Worm (Caenorhabditis elegans) whole organism, early embryonic: ENCODE data around the gene Y37H2A.14.

Experiments used
- B0310.2 ChIP-seq: sonication (generic microtip); optimal IDR thresholded peaks from 2 replicates; lab custom pipeline; 2016; ENCODE audit warnings: mild to moderate bottlenecking, missing genetic modification characterization, missing compliant biosample characterization
- F13C5.2 ChIP-seq: sonication (generic microtip); optimal IDR thresholded peaks from 2 replicates; lab custom pipeline; 2017; ENCODE audit warnings: mild to moderate bottlenecking, missing genetic modification characterization, inconsistent platforms, missing compliant biosample characterization
- aly-1 ChIP-seq: sonication (generic microtip); optimal IDR thresholded peaks from 2 replicates; lab custom pipeline; 2016; ENCODE audit warnings: missing genetic modification characterization, missing compliant biosample characterization
- ama-1 ChIP-seq: fragments of 150-350 bp; optimal IDR thresholded peaks from 2 replicates; lab custom pipeline; 2014
- ceh-13 ChIP-seq: fragments of 200-800 bp; sonication (Bioruptor generic); optimal IDR thresholded peaks from 2 replicates; lab custom pipeline; 2018; ENCODE audit warnings: mild to moderate bottlenecking, missing genetic modification characterization, missing compliant biosample characterization
- ceh-36 ChIP-seq: sonication (generic microtip); optimal IDR thresholded peaks from 2 replicates; lab custom pipeline; 2016; ENCODE audit warnings: missing genetic modification characterization, inconsistent platforms, missing compliant biosample characterization
- ets-7 ChIP-seq: sonication (generic microtip); optimal IDR thresholded peaks from 2 replicates; lab custom pipeline; 2016; ENCODE audit warnings: missing genotype, missing genetic modification characterization, missing compliant biosample characterization
- flt-1 ChIP-seq: fragments of 200-800 bp; sonication (Bioruptor generic); IDR thresholded peaks from 2 replicates; pipeline ENCODE4 v1.3.6; 2022; ENCODE audit warnings: missing genetic modification characterization, missing compliant biosample characterization
- hmbx-1 ChIP-seq: sonication (generic microtip); optimal IDR thresholded peaks from 2 replicates; lab custom pipeline; 2016; ENCODE audit warnings: mild to moderate bottlenecking, missing genetic modification characterization, missing compliant biosample characterization
- hmg-4 ChIP-seq: fragments of 200-800 bp; sonication (Bioruptor generic); optimal IDR thresholded peaks from 2 replicates; lab custom pipeline; 2018; ENCODE audit warnings: mild to moderate bottlenecking, missing genetic modification characterization, missing compliant biosample characterization
- hnd-1 ChIP-seq: sonication (generic microtip); optimal IDR thresholded peaks from 2 replicates; lab custom pipeline; 2016; ENCODE audit warnings: missing genetic modification characterization, missing compliant biosample characterization
- pes-1 ChIP-seq: fragments of 200-800 bp; sonication (Bioruptor generic); IDR thresholded peaks from 2 replicates; pipeline ENCODE4 v1.3.6; 2022; ENCODE audit warnings: missing genetic modification reagents, missing genetic modification characterization, missing compliant biosample characterization
- scrt-1 ChIP-seq: fragments of 200-800 bp; sonication (Bioruptor generic); IDR thresholded peaks from 2 replicates; pipeline ENCODE4 v1.3.6; 2022; ENCODE audit warnings: missing genetic modification characterization, missing compliant biosample characterization
- sea-1 ChIP-seq: fragments of 200-800 bp; sonication (Bioruptor generic); conservative IDR thresholded peaks from 2 replicates; pipeline ENCODE4 v1.3.6; 2022; ENCODE audit warnings: missing genetic modification characterization, missing compliant biosample characterization
- tbx-11 ChIP-seq: fragments of 200-800 bp; sonication (Bioruptor generic); IDR thresholded peaks from 2 replicates; pipeline ENCODE4 v1.3.6; 2022; ENCODE audit warnings: missing genetic modification characterization, missing compliant biosample characterization
- tbx-37 ChIP-seq: fragments of 200-800 bp; sonication (Bioruptor generic); conservative IDR thresholded peaks from 2 replicates; pipeline ENCODE4 v1.3.6; 2022; ENCODE audit warnings: missing genetic modification reagents, missing genetic modification characterization, missing compliant biosample characterization
- tra-4 ChIP-seq: sonication (generic microtip); optimal IDR thresholded peaks from 2 replicates; lab custom pipeline; 2017; ENCODE audit warnings: missing genetic modification characterization, missing compliant biosample characterization

Gene Y37H2A.14

DNA sequence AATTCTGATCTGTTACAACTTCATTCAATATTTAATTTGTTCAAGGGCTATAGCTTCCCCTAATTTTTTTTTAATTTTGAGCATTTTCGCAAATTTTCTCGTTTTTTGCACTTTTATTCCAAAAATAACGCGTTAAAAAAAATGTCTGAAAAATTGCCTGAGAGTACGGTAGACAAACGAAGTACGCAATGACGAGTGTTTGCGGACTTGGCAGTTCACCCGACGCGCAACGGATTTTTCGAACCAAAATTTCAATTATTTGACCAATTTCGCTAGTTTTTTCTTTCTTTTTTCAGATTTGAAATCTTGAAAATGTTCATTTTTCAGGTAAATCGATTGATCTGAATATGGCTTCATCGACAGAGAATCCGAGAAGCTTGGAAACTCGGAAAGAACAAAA, 16.4 kb upstream of the Y37H2A.14 start, which contains the start of gene fbxa-211:
Gene fbxa-211 (plus strand): TSS at position 328 of the 400 bp plus-strand sequence.
- TF ChIP-seq tbx-11 (GFP tag; lab: Robert Waterston, UW) (no peak), hnd-1 (tag; lab: Kevin White, UChicago) (no peak), aly-1 (tag; lab: Kevin White, UChicago) (no peak), flt-1 (GFP tag; lab: Robert Waterston, UW) (no peak), tbx-37 (GFP tag; lab: Robert Waterston, UW) (no peak), tra-4 (no peak), scrt-1 (GFP tag; lab: Robert Waterston, UW) (no peak), B0310.2 (no peak), ceh-36 (no peak), hmbx-1 (no peak), ama-1 (lab: Kevin White, UChicago) (no peak), ets-7 (no peak), hmg-4 (no peak), ceh-13 (no peak)

DNA sequence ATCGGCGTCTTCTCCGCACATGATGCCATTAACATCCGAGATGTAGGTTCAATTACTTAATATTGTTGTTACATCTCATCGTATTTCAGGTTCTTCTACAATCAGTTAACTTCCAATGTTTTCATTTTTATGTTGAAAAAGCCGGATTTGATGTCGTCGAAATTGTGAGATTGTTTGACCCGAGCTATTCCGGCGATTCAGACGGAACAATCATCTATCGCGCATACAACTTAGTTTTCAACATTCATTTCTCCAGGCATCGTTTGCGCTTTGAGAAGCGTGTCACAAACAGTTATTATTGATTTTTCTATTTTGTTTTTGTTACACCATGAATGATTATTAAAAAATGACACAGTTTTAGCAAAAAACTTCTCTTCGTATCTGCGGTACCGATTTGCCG, 15.0 kb upstream of the Y37H2A.14 start:
- no peak for TF ChIP-seq hmbx-1
- TF ChIP-seq flt-1 (GFP tag; lab: Robert Waterston, UW): no peak
- TF ChIP-seq ets-7: no peak
- no peak for TF ChIP-seq tbx-37 (GFP tag; lab: Robert Waterston, UW)
- no peak for TF ChIP-seq F13C5.2 (tag; lab: Kevin White, UChicago)
- TF ChIP-seq sea-1 (GFP tag; lab: Robert Waterston, UW): no peak
- TF ChIP-seq ceh-36: no peak
- no peak for TF ChIP-seq scrt-1 (GFP tag; lab: Robert Waterston, UW)
- no peak for TF ChIP-seq hmg-4
- TF ChIP-seq B0310.2: no peak

DNA sequence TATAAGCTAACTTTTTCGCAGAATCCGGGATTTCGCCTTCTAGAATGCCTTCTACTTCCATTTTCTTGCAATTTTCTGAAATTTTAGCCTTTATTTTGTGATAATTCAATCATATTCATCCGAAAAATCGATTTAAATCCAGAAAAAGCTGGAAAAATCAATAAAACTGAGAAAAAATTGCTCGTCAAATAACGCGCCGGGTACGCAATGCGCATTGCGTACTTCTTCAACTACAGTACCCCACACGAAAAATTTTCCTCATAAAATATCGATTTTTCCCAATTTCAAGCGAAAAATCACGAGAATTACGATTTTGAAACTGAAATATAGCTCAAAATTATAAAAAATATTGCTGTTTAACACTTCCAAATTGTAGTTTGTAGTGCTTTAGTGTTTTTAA, 12.5 kb upstream of the Y37H2A.14 start, which contains the start of gene Y37H2A.12:
Gene Y37H2A.12 (minus strand): TSS at position 81 of the 400 bp plus-strand sequence.
- TF ChIP-seq tbx-37 (GFP tag; lab: Robert Waterston, UW) (no peak), sea-1 (GFP tag; lab: Robert Waterston, UW) (no peak), F13C5.2 (tag; lab: Kevin White, UChicago) (no peak), pes-1 (GFP tag; lab: Robert Waterston, UW) (no peak), scrt-1 (GFP tag; lab: Robert Waterston, UW) (no peak), flt-1 (GFP tag; lab: Robert Waterston, UW) (no peak), ceh-13 (no peak), hmg-4 (no peak), aly-1 (tag; lab: Kevin White, UChicago) (no peak), tbx-11 (GFP tag; lab: Robert Waterston, UW) (no peak), ama-1 (lab: Kevin White, UChicago) (no peak), ceh-36 (no peak), B0310.2 (no peak), tra-4 (no peak), ets-7 (no peak), hmbx-1 (no peak), hnd-1 (tag; lab: Kevin White, UChicago) (no peak)

ce11 chrV:18133177-18133576, 10.4 kb upstream of the Y37H2A.14 start, which contains the start of gene Y37H2A.18:
Gene Y37H2A.18, minus strand, starts transcription at chrV:18133277.
- no peak for TF ChIP-seq F13C5.2 (tag; lab: Kevin White, UChicago)
- TF ChIP-seq tbx-37 (GFP tag; lab: Robert Waterston, UW): no peak
- no peak for TF ChIP-seq aly-1 (tag; lab: Kevin White, UChicago)
- TF ChIP-seq hmg-4: no peak
- TF ChIP-seq ets-7: no peak
- TF ChIP-seq B0310.2: no peak
- TF ChIP-seq hnd-1 (tag; lab: Kevin White, UChicago): no peak
- no peak for TF ChIP-seq ceh-13
- no peak for TF ChIP-seq ceh-36
- no peak for TF ChIP-seq ama-1 (lab: Kevin White, UChicago)
- TF ChIP-seq tra-4: no peak
- no peak for TF ChIP-seq flt-1 (GFP tag; lab: Robert Waterston, UW)

- TF ChIP-seq ets-7: no peak
- no peak for TF ChIP-seq tbx-11 (GFP tag; lab: Robert Waterston, UW)
- TF ChIP-seq hmbx-1: no peak
- TF ChIP-seq ceh-36: no peak
- no peak for TF ChIP-seq F13C5.2 (tag; lab: Kevin White, UChicago)
- no peak for TF ChIP-seq pes-1 (GFP tag; lab: Robert Waterston, UW)
- TF ChIP-seq tbx-37 (GFP tag; lab: Robert Waterston, UW): no peak
- no peak for TF ChIP-seq sea-1 (GFP tag; lab: Robert Waterston, UW)
- TF ChIP-seq tra-4: no peak
- no peak for TF ChIP-seq hnd-1 (tag; lab: Kevin White, UChicago)
- no peak for TF ChIP-seq ceh-13
- no peak for TF ChIP-seq B0310.2
- TF ChIP-seq aly-1 (tag; lab: Kevin White, UChicago): no peak
- no peak for TF ChIP-seq hmg-4
- no peak for TF ChIP-seq scrt-1 (GFP tag; lab: Robert Waterston, UW)
- TF ChIP-seq flt-1 (GFP tag; lab: Robert Waterston, UW): no peak
- no peak for TF ChIP-seq ama-1 (lab: Kevin White, UChicago)
These were observed 9.2 kb upstream of the Y37H2A.14 start, which contains the start of gene Y37H2A.7 for ce11 chrV:18134378-18134777. Gene Y37H2A.7, minus strand, starts transcription at chrV:18134478.

DNA sequence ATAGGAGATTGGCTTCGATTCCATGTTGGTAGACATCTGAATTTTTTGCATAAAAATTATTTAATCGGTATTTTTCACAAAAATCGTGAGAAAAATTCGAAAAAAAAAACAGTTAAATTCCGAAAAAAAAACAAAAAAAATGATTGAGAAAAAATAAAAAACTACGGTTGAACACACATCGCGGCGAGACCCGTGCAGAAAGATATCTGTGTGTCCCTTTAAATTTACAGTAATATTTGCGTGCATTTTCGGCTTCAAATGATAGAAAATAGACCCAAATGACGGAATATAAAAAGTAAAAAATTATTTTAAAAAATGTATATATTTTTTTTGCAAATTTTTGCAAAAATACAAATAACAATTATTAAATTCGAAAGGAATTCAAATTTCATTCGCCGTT, 5.9 kb upstream of the Y37H2A.14 start:
- TF ChIP-seq aly-1 (tag; lab: Kevin White, UChicago) (no peak), tbx-11 (GFP tag; lab: Robert Waterston, UW) (no peak), F13C5.2 (tag; lab: Kevin White, UChicago) (no peak), flt-1 (GFP tag; lab: Robert Waterston, UW) (no peak), ama-1 (lab: Kevin White, UChicago) (no peak), tra-4 (no peak), hmg-4 (no peak), ceh-36 (no peak), ets-7 (no peak), sea-1 (GFP tag; lab: Robert Waterston, UW) (no peak), hmbx-1 (no peak), ceh-13 (no peak), tbx-37 (GFP tag; lab: Robert Waterston, UW) (no peak), hnd-1 (tag; lab: Kevin White, UChicago) (no peak), scrt-1 (GFP tag; lab: Robert Waterston, UW) (no peak), pes-1 (GFP tag; lab: Robert Waterston, UW) (no peak), B0310.2 (no peak)

- TF ChIP-seq hmbx-1 (no peak), tra-4 (no peak), hmg-4 (no peak), scrt-1 (GFP tag; lab: Robert Waterston, UW) (no peak), tbx-11 (GFP tag; lab: Robert Waterston, UW) (no peak), ama-1 (lab: Kevin White, UChicago) (no peak), ets-7 (no peak), ceh-36 (no peak), hnd-1 (tag; lab: Kevin White, UChicago) (no peak), tbx-37 (GFP tag; lab: Robert Waterston, UW) (no peak), sea-1 (GFP tag; lab: Robert Waterston, UW) (no peak), aly-1 (tag; lab: Kevin White, UChicago) (no peak), B0310.2 (no peak)
These were observed 4.8 kb upstream of the Y37H2A.14 start, which contains the start of gene Y37H2A.10 for ce11 chrV:18138695-18139094. Gene Y37H2A.10, plus strand, starts transcription at chrV:18138995.
